Fruit fly (Drosophila melanogaster) whole organism, pupa: ENCODE measurements around the gene SMC1.
A peak's percentile ranks its signal among the peaks of the same experiment; 100 is the strongest.

Experiments used
- CG10348 ChIP-seq: fragments of 200-800 bp; sonication (Bioruptor generic); IDR thresholded peaks from 2 replicates; pipeline ENCODE4 v1.3.6; 2022; ENCODE audit warnings: missing biosample characterization, missing genetic modification characterization
- CG12605 ChIP-seq: fragments of 200-800 bp; sonication (Bioruptor generic); IDR thresholded peaks from 2 replicates; pipeline ENCODE4 v1.3.6; 2022; ENCODE audit warnings: missing biosample characterization, missing genetic modification characterization
- CG13204 ChIP-seq: fragments of 200-800 bp; sonication (Bioruptor generic); optimal IDR thresholded peaks from 2 replicates; lab custom pipeline; 2018; ENCODE audit warnings: missing biosample characterization, mild to moderate bottlenecking, missing genetic modification characterization, moderate library complexity
- CG14655 ChIP-seq: fragments of 200-800 bp; sonication (Bioruptor generic); optimal IDR thresholded peaks from 3 replicates; lab custom pipeline; 2017; ENCODE audit warnings: mild to moderate bottlenecking, missing biosample characterization, missing genetic modification reagents, missing genetic modification characterization
- CG15710 ChIP-seq: fragments of 200-800 bp; sonication (Bioruptor generic); optimal IDR thresholded peaks from 2 replicates; lab custom pipeline; 2018; ENCODE audit warnings: missing biosample characterization, mild to moderate bottlenecking, missing genetic modification characterization, moderate library complexity
- CG17806 ChIP-seq: fragments of 200-800 bp; sonication (Bioruptor generic); optimal IDR thresholded peaks from 2 replicates; lab custom pipeline; 2018; ENCODE audit warnings: missing biosample characterization, mild to moderate bottlenecking, missing genetic modification characterization, moderate library complexity
- CG32121 ChIP-seq: fragments of 200-800 bp; sonication (Bioruptor generic); IDR thresholded peaks from 2 replicates; pipeline ENCODE4 v1.3.6; 2022; ENCODE audit warnings: missing biosample characterization, missing genetic modification characterization
- CG34367 ChIP-seq: fragments of 200-800 bp; sonication (Bioruptor generic); optimal IDR thresholded peaks from 2 replicates; lab custom pipeline; 2018; ENCODE audit warnings: missing biosample characterization, mild to moderate bottlenecking, missing genetic modification characterization
- CG4496 ChIP-seq: fragments of 200-800 bp; sonication (Bioruptor generic); IDR thresholded peaks from 3 replicates; pipeline ENCODE4 v1.3.6; 2022; ENCODE audit warnings: missing biosample characterization, missing genetic modification characterization
- CG8159 ChIP-seq: fragments of 200-800 bp; sonication (Bioruptor generic); optimal IDR thresholded peaks from 3 replicates; lab custom pipeline; 2018; ENCODE audit warnings: missing biosample characterization, mild to moderate bottlenecking, missing genetic modification characterization, moderate library complexity
- CG8301 ChIP-seq: fragments of 200-800 bp; sonication (Bioruptor generic); optimal IDR thresholded peaks from 2 replicates; lab custom pipeline; 2018; ENCODE audit warnings: missing biosample characterization, mild to moderate bottlenecking, missing genetic modification characterization
- CG9948 ChIP-seq: fragments of 200-800 bp; sonication (Bioruptor generic); optimal IDR thresholded peaks from 2 replicates; lab custom pipeline; 2018; ENCODE audit warnings: missing biosample characterization, mild to moderate bottlenecking, missing genetic modification characterization, moderate library complexity
- D1 ChIP-seq: fragments of 200-800 bp; sonication (Bioruptor generic); optimal IDR thresholded peaks from 2 replicates; lab custom pipeline; 2018; ENCODE audit warnings: missing biosample characterization, mild to moderate bottlenecking, missing genetic modification characterization, moderate library complexity
- EcR ChIP-seq: fragments of 200-800 bp; sonication (Bioruptor generic); optimal IDR thresholded peaks from 3 replicates; lab custom pipeline; 2019; ENCODE audit warnings: missing biosample characterization, missing genetic modification characterization, mild to moderate bottlenecking, moderate library complexity, missing genetic modification reagents
- Ets98B ChIP-seq: fragments of 200-800 bp; sonication (Bioruptor generic); IDR thresholded peaks from 2 replicates; pipeline ENCODE4 v1.3.6; 2022; ENCODE audit warnings: missing biosample characterization, missing genetic modification characterization
- Pif1A ChIP-seq: fragments of 200-800 bp; sonication (Bioruptor generic); optimal IDR thresholded peaks from 3 replicates; lab custom pipeline; 2016; ENCODE audit warnings: missing biosample characterization, missing genetic modification characterization
- Pif1B ChIP-seq: fragments of 200-800 bp; sonication (Bioruptor generic); optimal IDR thresholded peaks from 3 replicates; lab custom pipeline; 2016; ENCODE audit warnings: missing biosample characterization, missing genetic modification characterization
- Snoo ChIP-seq: fragments of 200-800 bp; sonication (Bioruptor generic); optimal IDR thresholded peaks from 3 replicates; lab custom pipeline; 2017; ENCODE audit warnings: missing biosample characterization, mild to moderate bottlenecking, missing genetic modification characterization, inconsistent platforms
- fd96Ca ChIP-seq: fragments of 200-800 bp; sonication (Bioruptor generic); IDR thresholded peaks from 3 replicates; pipeline ENCODE4 v1.3.6; 2022; ENCODE audit warnings: missing biosample characterization, missing genetic modification characterization
- gl ChIP-seq: fragments of 200-800 bp; sonication (Bioruptor generic); optimal IDR thresholded peaks from 2 replicates; lab custom pipeline; 2018; ENCODE audit warnings: missing biosample characterization, mild to moderate bottlenecking, missing genetic modification characterization
- rn ChIP-seq: fragments of 200-800 bp; sonication (Bioruptor generic); IDR thresholded peaks from 2 replicates; pipeline ENCODE4 v1.3.6; 2022; ENCODE audit warnings: missing biosample characterization, missing genetic modification characterization

Gene SMC1

dm6 chr3R:24037538-24038265 lies 20.4 kb upstream of the SMC1 start, which contains the start of gene spas:
spas (plus strand) TSS chr3R:24038215.
- TF ChIP-seq CG17806 (tag; lab: Kevin White, UChicago) = peak; percentile 60
- peak; percentile 38 for TF ChIP-seq CG8301 (tag; lab: Kevin White, UChicago)
- peak; percentile 73 for TF ChIP-seq CG4496 (GFP tag; lab: Robert Waterston, UW)
- no peak for TF ChIP-seq CG13204 (GFP tag; lab: Kevin White, UChicago)
- TF ChIP-seq CG10348 (GFP tag; lab: Robert Waterston, UW) = peak; percentile 34; the same call in 1 of the 2 replicates
- no peak for TF ChIP-seq D1 (tag; lab: Kevin White, UChicago)
- no peak for TF ChIP-seq rn (GFP tag; lab: Robert Waterston, UW)
- peak; percentile 72 for TF ChIP-seq Ets98B (GFP tag; lab: Robert Waterston, UW)
- no peak for TF ChIP-seq gl (tag; lab: Kevin White, UChicago)
- no peak for TF ChIP-seq Pif1A (GFP tag; lab: Kevin White, UChicago)
- peak; percentile 71 for TF ChIP-seq CG15710 (tag; lab: Kevin White, UChicago)
- TF ChIP-seq CG32121 (GFP tag; lab: Robert Waterston, UW) = peak; percentile 78
- peak; percentile 49 for TF ChIP-seq CG34367
- no peak for TF ChIP-seq EcR
- peak; percentile 86 for TF ChIP-seq fd96Ca
- peak; percentile 57 for TF ChIP-seq CG8159 (tag; lab: Kevin White, UChicago)
- peak; percentile 39 for TF ChIP-seq Snoo
- TF ChIP-seq Pif1B (GFP tag; lab: Kevin White, UChicago) = no peak
- no peak for TF ChIP-seq CG12605 (GFP tag; lab: Robert Waterston, UW)
- TF ChIP-seq CG9948 = peak; percentile 57
- no peak for TF ChIP-seq CG14655 (GFP tag; lab: Kevin White, UChicago)

dm6 chr3R:24038736-24039556 lies 19.1 kb upstream of the SMC1 start, which contains the start of gene Miro:
Miro (minus strand) TSS chr3R:24038847.
- no peak for TF ChIP-seq fd96Ca
- TF ChIP-seq CG13204 (GFP tag; lab: Kevin White, UChicago) = peak; percentile 51
- no peak for TF ChIP-seq CG8301 (tag; lab: Kevin White, UChicago)
- no peak for TF ChIP-seq CG12605 (GFP tag; lab: Robert Waterston, UW)
- no peak for TF ChIP-seq rn (GFP tag; lab: Robert Waterston, UW)
- peak; percentile 34 for TF ChIP-seq Snoo
- TF ChIP-seq EcR = peak; percentile 86
- TF ChIP-seq gl (tag; lab: Kevin White, UChicago) = peak; percentile 32

- TF ChIP-seq CG9948 (no peak), Pif1B (GFP tag; lab: Kevin White, UChicago) (peak; percentile 1), CG34367 (no peak), CG8301 (tag; lab: Kevin White, UChicago) (no peak), Pif1A (GFP tag; lab: Kevin White, UChicago) (peak; percentile 16), rn (GFP tag; lab: Robert Waterston, UW) (no peak), Ets98B (GFP tag; lab: Robert Waterston, UW) (peak; percentile 33), CG13204 (GFP tag; lab: Kevin White, UChicago) (peak; percentile 13), EcR (peak; percentile 77), fd96Ca (peak; percentile 24; the same call in 1 of the 3 replicates), D1 (tag; lab: Kevin White, UChicago) (no peak), CG32121 (GFP tag; lab: Robert Waterston, UW) (no peak), CG8159 (tag; lab: Kevin White, UChicago) (no peak)
Observed at dm6 chr3R:24046580-24047225, 11.4 kb upstream of the SMC1 start.

- TF ChIP-seq CG15710 (tag; lab: Kevin White, UChicago) (peak; percentile 12), CG12605 (GFP tag; lab: Robert Waterston, UW) (peak; percentile 28; the same call in 1 of the 2 replicates), Snoo (no peak), CG32121 (GFP tag; lab: Robert Waterston, UW) (peak; percentile 73), CG4496 (GFP tag; lab: Robert Waterston, UW) (peak; percentile 72; the same call in 2 of the 3 replicates), Ets98B (GFP tag; lab: Robert Waterston, UW) (peak; percentile 65), fd96Ca (peak; percentile 55; the same call in 2 of the 3 replicates), CG13204 (GFP tag; lab: Kevin White, UChicago) (no peak), Pif1B (GFP tag; lab: Kevin White, UChicago) (no peak), CG8301 (tag; lab: Kevin White, UChicago) (peak; percentile 31), CG34367 (peak; percentile 13), CG8159 (tag; lab: Kevin White, UChicago) (no peak)
Observed at dm6 chr3R:24047226-24047976, 10.7 kb upstream of the SMC1 start, which contains the start of gene CG5986. CG5986 (plus strand) TSS chr3R:24047790.
